Fruit fly (Drosophila melanogaster) whole organism, embryonic: ENCODE results near the gene CG11249.

Experiments used
- CG12299 ChIP-seq: fragments of 200-800 bp; sonication (Bioruptor generic); optimal IDR thresholded peaks from 2 replicates; lab custom pipeline; 2018; ENCODE audit warnings: missing biosample characterization, mild to moderate bottlenecking, missing genetic modification characterization
- CG14014 ChIP-seq: fragments of 200-800 bp; sonication (Bioruptor generic); IDR thresholded peaks from 2 replicates; pipeline ENCODE4 v1.3.6; 2022; ENCODE audit warnings: missing biosample characterization, missing genetic modification characterization
- CG15011 ChIP-seq: fragments of 200-800 bp; sonication (Bioruptor generic); optimal IDR thresholded peaks from 3 replicates; lab custom pipeline; 2018; ENCODE audit warnings: missing biosample characterization, mild to moderate bottlenecking, missing genetic modification characterization
- CG15601 ChIP-seq: fragments of 200-800 bp; sonication (Bioruptor generic); optimal IDR thresholded peaks from 3 replicates; lab custom pipeline; 2019; ENCODE audit warnings: missing biosample characterization, mild to moderate bottlenecking, missing genetic modification characterization, moderate library complexity
- CG15696 ChIP-seq: fragments of 200-800 bp; sonication (Bioruptor generic); optimal IDR thresholded peaks from 2 replicates; lab custom pipeline; 2019; ENCODE audit warnings: missing biosample characterization, mild to moderate bottlenecking, missing genetic modification characterization, moderate library complexity
- CG18476 ChIP-seq: fragments of 200-800 bp; sonication (Bioruptor generic); optimal IDR thresholded peaks from 2 replicates; lab custom pipeline; 2016; ENCODE audit warnings: missing biosample characterization, mild to moderate bottlenecking, missing genetic modification characterization
- CG2199 ChIP-seq: fragments of 200-800 bp; sonication (Bioruptor generic); IDR thresholded peaks from 3 replicates; pipeline ENCODE4 v1.3.6; 2022; ENCODE audit warnings: missing biosample characterization, missing genetic modification characterization
- CG2889 ChIP-seq: fragments of 200-800 bp; sonication (Bioruptor generic); IDR thresholded peaks from 3 replicates; pipeline ENCODE4 v1.3.6; 2022; ENCODE audit warnings: missing biosample characterization, missing genetic modification characterization
- CG30431 ChIP-seq: fragments of 200-800 bp; sonication (Bioruptor generic); optimal IDR thresholded peaks from 2 replicates; lab custom pipeline; 2017; ENCODE audit warnings: missing biosample characterization, missing genetic modification characterization
- CG31224 ChIP-seq: fragments of 200-800 bp; sonication (Bioruptor generic); IDR thresholded peaks from 2 replicates; pipeline ENCODE4 v1.3.6; 2022; ENCODE audit warnings: missing biosample characterization, missing genetic modification characterization
- CG3407 ChIP-seq: fragments of 200-800 bp; sonication (Bioruptor generic); optimal IDR thresholded peaks from 2 replicates; lab custom pipeline; 2018; ENCODE audit warnings: missing biosample characterization, mild to moderate bottlenecking, missing genetic modification characterization
- CG43689 ChIP-seq: fragments of 200-800 bp; sonication (Bioruptor generic); IDR thresholded peaks from 2 replicates; pipeline ENCODE4 v1.3.6; 2022; ENCODE audit warnings: missing biosample characterization, missing genetic modification characterization
- CG4730 ChIP-seq: fragments of 200-800 bp; sonication (Bioruptor generic); IDR thresholded peaks from 2 replicates; pipeline ENCODE4 v1.3.6; 2022; ENCODE audit warnings: missing biosample characterization, missing genetic modification characterization
- CG6689 ChIP-seq: fragments of 200-800 bp; sonication (Bioruptor generic); IDR thresholded peaks from 2 replicates; pipeline ENCODE4 v1.3.6; 2022; ENCODE audit warnings: missing biosample characterization, missing genetic modification characterization
- CG7928 ChIP-seq: fragments of 200-800 bp; sonication (Bioruptor generic); optimal IDR thresholded peaks from 2 replicates; lab custom pipeline; 2017; ENCODE audit warnings: missing biosample characterization, mild to moderate bottlenecking, missing genetic modification characterization
- Dp ChIP-seq: fragments of 200-800 bp; sonication (Bioruptor generic); optimal IDR thresholded peaks from 2 replicates; lab custom pipeline; 2018; ENCODE audit warnings: missing biosample characterization, mild to moderate bottlenecking, missing genetic modification characterization, moderate library complexity
- Ets65A ChIP-seq: fragments of 200-800 bp; sonication (Bioruptor generic); peaks from one replicate; lab custom pipeline; 2016; ENCODE audit warnings: missing biosample characterization, missing genetic modification characterization
- GATAe ChIP-seq: fragments of 200-800 bp; sonication (Bioruptor generic); conservative IDR thresholded peaks from 2 replicates; pipeline ENCODE4 v1.3.6; 2022; ENCODE audit warnings: missing biosample characterization, missing genetic modification characterization
- Gug ChIP-seq: fragments of 200-800 bp; sonication (Bioruptor generic); IDR thresholded peaks from 4 replicates; pipeline ENCODE4 v1.3.6; 2022; ENCODE audit warnings: missing biosample characterization, missing genetic modification characterization
- MESR4 ChIP-seq: fragments of 200-800 bp; sonication (Bioruptor generic); optimal IDR thresholded peaks from 2 replicates; lab custom pipeline; 2018; ENCODE audit warnings: missing biosample characterization, mild to moderate bottlenecking, missing genetic modification characterization, moderate library complexity
- MTF-1 ChIP-seq: fragments of 200-800 bp; sonication (Bioruptor generic); optimal IDR thresholded peaks from 2 replicates; lab custom pipeline; 2018; ENCODE audit warnings: missing biosample characterization, mild to moderate bottlenecking, missing genetic modification characterization, borderline replicate concordance
- Myb ChIP-seq: fragments of 200-800 bp; sonication (Bioruptor generic); optimal IDR thresholded peaks from 2 replicates; lab custom pipeline; 2016; ENCODE audit warnings: missing biosample characterization, missing genetic modification characterization
- Nf-YC ChIP-seq: fragments of 200-800 bp; optimal IDR thresholded peaks from 3 replicates; lab custom pipeline; 2019; ENCODE audit warnings: missing biosample characterization, mild to moderate bottlenecking, missing genetic modification characterization, moderate library complexity
- abd-A ChIP-seq: fragments of 200-800 bp; sonication (Bioruptor generic); optimal IDR thresholded peaks from 3 replicates; lab custom pipeline; 2019; ENCODE audit warnings: missing biosample characterization, mild to moderate bottlenecking, missing genetic modification characterization, moderate library complexity
- ato ChIP-seq: fragments of 200-800 bp; sonication (Bioruptor generic); IDR thresholded peaks from 2 replicates; pipeline ENCODE4 v1.3.6; 2022; ENCODE audit warnings: missing biosample characterization, missing genetic modification characterization; ENCODE audit not compliant: partially characterized antibody
- br ChIP-seq: fragments of >200 bp; optimal IDR thresholded peaks from 2 replicates; lab custom pipeline; 2017
- bsh ChIP-seq, 2 experiments: fragments of 200-800 bp; sonication (Bioruptor generic); optimal IDR thresholded peaks; 2 replicates each; lab custom pipeline; 2017 to 2018; ENCODE audit warnings: mild to moderate bottlenecking in 2 of 2, missing biosample characterization in 2 of 2, missing genetic modification characterization in 2 of 2, moderate library complexity in 1 of 2
- ci ChIP-seq: fragments of 200-800 bp; sonication (Bioruptor generic); IDR thresholded peaks from 3 replicates; pipeline ENCODE4 v1.3.6; 2022; ENCODE audit warnings: missing biosample characterization, missing genetic modification characterization
- dysf ChIP-seq: fragments of 200-800 bp; sonication (Bioruptor generic); IDR thresholded peaks from 3 replicates; pipeline ENCODE4 v1.3.6; 2022; ENCODE audit warnings: missing biosample characterization, missing genetic modification characterization
- hkb ChIP-seq, 2 experiments: fragments of 200-800 bp in 1 of 2; fragments of >200 bp in 1 of 2; sonication (Bioruptor generic) in 1 of 2; IDR thresholded peaks in 1 of 2; optimal IDR thresholded peaks in 1 of 2; 2 replicates each; pipeline versions ENCODE4 v1.3.6 to Lab custom; 2017 to 2022; ENCODE audit warnings: missing biosample characterization in 1 of 2, missing genetic modification characterization in 1 of 2
- kni ChIP-seq: fragments of 200-800 bp; sonication (Bioruptor generic); optimal IDR thresholded peaks from 3 replicates; lab custom pipeline; 2017; ENCODE audit warnings: mild to moderate bottlenecking, missing biosample characterization, missing genetic modification reagents, missing genetic modification characterization
- lab ChIP-seq: fragments of 200-800 bp; sonication (Bioruptor generic); optimal IDR thresholded peaks from 3 replicates; lab custom pipeline; 2017; ENCODE audit warnings: missing biosample characterization, missing genetic modification characterization, mild to moderate bottlenecking, moderate library complexity, missing genetic modification reagents
- lilli ChIP-seq: fragments of 200-800 bp; sonication (Bioruptor generic); optimal IDR thresholded peaks from 3 replicates; lab custom pipeline; 2016; ENCODE audit warnings: missing biosample characterization, missing genetic modification characterization
- mirr ChIP-seq: fragments of 200-800 bp; sonication (Bioruptor generic); optimal IDR thresholded peaks from 3 replicates; lab custom pipeline; 2018; ENCODE audit warnings: missing biosample characterization, mild to moderate bottlenecking, missing genetic modification characterization
- nerfin-2 ChIP-seq: fragments of 200-800 bp; sonication (Bioruptor generic); IDR thresholded peaks from 2 replicates; pipeline ENCODE4 v1.3.6; 2022; ENCODE audit warnings: missing biosample characterization, missing genetic modification characterization; ENCODE audit not compliant: partially characterized antibody
- nom ChIP-seq: fragments of 200-800 bp; sonication (Bioruptor generic); optimal IDR thresholded peaks from 2 replicates; lab custom pipeline; 2017; ENCODE audit warnings: missing biosample characterization, missing genetic modification characterization, mild to moderate bottlenecking, moderate library complexity, missing genetic modification reagents
- sc ChIP-seq, 3 experiments: fragments of >200 bp in 2 of 3; fragments of 200-800 bp in 1 of 3; sonication (Bioruptor generic) in 1 of 3; optimal IDR thresholded peaks; 2 replicates in 2 of 3; 3 replicates in 1 of 3; lab custom pipeline; 2017; ENCODE audit warnings: mild to moderate bottlenecking in 1 of 3, missing biosample characterization in 1 of 3, missing genetic modification characterization in 1 of 3, missing genetic modification reagents in 1 of 3
- sens ChIP-seq: fragments of 200-800 bp; sonication (Bioruptor generic); peaks from one replicate; lab custom pipeline; 2016; ENCODE audit warnings: missing biosample characterization, missing genetic modification characterization
- sens-2 ChIP-seq: fragments of 200-800 bp; sonication (Bioruptor generic); IDR thresholded peaks from 2 replicates; pipeline ENCODE4 v1.3.6; 2022; ENCODE audit warnings: missing biosample characterization, missing genetic modification characterization
- sisA ChIP-seq: fragments of 200-800 bp; sonication (Bioruptor generic); IDR thresholded peaks from 2 replicates; pipeline ENCODE4 v1.3.6; 2022; ENCODE audit warnings: missing biosample characterization, missing genetic modification characterization
- tap ChIP-seq: fragments of 200-800 bp; optimal IDR thresholded peaks from 3 replicates; lab custom pipeline; 2019; ENCODE audit warnings: missing biosample characterization, mild to moderate bottlenecking, missing genetic modification characterization, moderate library complexity
- tgo ChIP-seq: fragments of 200-800 bp; sonication (Bioruptor generic); IDR thresholded peaks from 3 replicates; pipeline ENCODE4 v1.3.6; 2022; ENCODE audit warnings: missing biosample characterization, missing genetic modification characterization
- tin ChIP-seq: fragments of 200-800 bp; sonication (Bioruptor generic); optimal IDR thresholded peaks from 3 replicates; lab custom pipeline; 2016; ENCODE audit warnings: missing biosample characterization, missing genetic modification characterization
- trem ChIP-seq: fragments of 200-800 bp; optimal IDR thresholded peaks from 3 replicates; lab custom pipeline; 2019; ENCODE audit warnings: missing biosample characterization, mild to moderate bottlenecking, missing genetic modification characterization, moderate library complexity
- tup ChIP-seq: fragments of 200-800 bp; sonication (Bioruptor generic); optimal IDR thresholded peaks from 2 replicates; lab custom pipeline; 2016; ENCODE audit warnings: missing biosample characterization, mild to moderate bottlenecking, missing genetic modification characterization, moderate library complexity
- vfl ChIP-seq: fragments of 200-800 bp; sonication (Bioruptor generic); optimal IDR thresholded peaks from 2 replicates; lab custom pipeline; 2016; ENCODE audit warnings: missing biosample characterization, missing genetic modification characterization
- wdn ChIP-seq: fragments of 200-800 bp; sonication (Bioruptor generic); IDR thresholded peaks from 2 replicates; pipeline ENCODE4 v1.3.6; 2022; ENCODE audit warnings: missing biosample characterization, missing genetic modification characterization
- zfh2 ChIP-seq: fragments of 200-800 bp; sonication (Bioruptor generic); optimal IDR thresholded peaks from 2 replicates; lab custom pipeline; 2016; ENCODE audit warnings: missing biosample characterization, missing genetic modification characterization

Gene CG11249

dm6 chr3L:21679687-21680086, 7.7 kb downstream of the CG11249 start, which contains the start of the genes Als2 and CG11248 (continued):
- TF ChIP-seq CG15696 (peak; percentile 82), CG3407 (GFP tag; lab: Kevin White, UChicago) (peak; percentile 41), CG31224 (peak; percentile 34; the same call in 1 of the 2 replicates), Nf-YC (tag; lab: Kevin White, UChicago) (no peak), CG2199 (GFP tag; lab: Robert Waterston, UW) (0 out of 3 replicates have a peak, but pooled peaks have one; percentile 14), kni (GFP tag; lab: Kevin White, UChicago) (no peak), lab (GFP tag; lab: Kevin White, UChicago) (no peak), CG15011 (GFP tag; lab: Kevin White, UChicago) (no peak), trem (tag; lab: Kevin White, UChicago) (peak; percentile 72), CG12299 (tag; lab: Kevin White, UChicago) (peak; percentile 36), CG6689 (GFP tag; lab: Robert Waterston, UW) (peak; percentile 74), CG4730 (0 out of 2 replicates have a peak, but pooled peaks have one; percentile 41), MTF-1 (GFP tag; lab: Kevin White, UChicago) (no peak), tgo (GFP tag; lab: Robert Waterston, UW) (peak; percentile 66), CG15601 (tag; lab: Kevin White, UChicago) (peak; percentile 69), nerfin-2 (GFP tag; lab: Robert Waterston, UW) (no peak), mirr (no peak), zfh2 (GFP tag; lab: Kevin White, UChicago) (peak; percentile 69), Dp (no peak), CG18476 (peak; percentile 58), Gug (GFP tag; lab: Robert Waterston, UW) (peak; percentile 61; the same call in 2 of the 4 replicates), GATAe (GFP tag; lab: Robert Waterston, UW) (no peak), sisA (peak; percentile 76), ci (GFP tag; lab: Robert Waterston, UW) (no peak), dysf (peak; percentile 76), CG14014 (GFP tag; lab: Robert Waterston, UW) (peak; percentile 44; the same call in 1 of the 2 replicates), CG30431 (GFP tag; lab: Kevin White, UChicago) (peak; percentile 50)
- TF ChIP-seq, all 482 proteins: peak for 257

dm6 chr3L:21683942-21684341, 12.0 kb downstream of the CG11249 start, which contains the start of gene Sfp78E:
Gene Sfp78E, minus strand, starts transcription at chr3L:21684042.
- peak; percentile 22 for TF ChIP-seq Ets65A (GFP tag; lab: Kevin White, UChicago)
- no peak for TF ChIP-seq wdn (GFP tag; lab: Robert Waterston, UW)

- TF ChIP-seq CG7928 (GFP tag; lab: Kevin White, UChicago) (no peak), vfl (GFP tag; lab: Kevin White, UChicago) (no peak), bsh (GFP tag; optimal IDR thresholded peaks at IDR 0.05; lab: Kevin White, UChicago) (peak in 1 of 2 experiments; percentile 69), sens (GFP tag; lab: Kevin White, UChicago) (peak; percentile 41), sens-2 (no peak), CG2889 (GFP tag; lab: Robert Waterston, UW) (no peak), ato (no peak), CG6689 (GFP tag; lab: Robert Waterston, UW) (no peak), tap (no peak), hkb (optimal IDR thresholded peaks at IDR 0.05; lab: Kevin White, UChicago) (no peak), hkb (GFP tag; IDR thresholded peaks at IDR 0.05; lab: Robert Waterston, UW) (no peak), CG43689 (GFP tag; lab: Robert Waterston, UW) (no peak), lilli (GFP tag; lab: Kevin White, UChicago) (no peak), CG4730 (no peak), sc (optimal IDR thresholded peaks at IDR 0.05; lab: Kevin White, UChicago) (no peak), sc (GFP tag; optimal IDR thresholded peaks at IDR 0.05; lab: Kevin White, UChicago) (no peak), MESR4 (GFP tag; lab: Kevin White, UChicago) (no peak), tup (no peak), br (lab: Kevin White, UChicago) (no peak), nom (peak; percentile 70), tin (GFP tag; lab: Kevin White, UChicago) (no peak), Myb (GFP tag; lab: Kevin White, UChicago) (no peak), abd-A (tag; lab: Kevin White, UChicago) (no peak)
These were observed 13.8 kb downstream of the CG11249 start for dm6 chr3L:21685753-21686152.
